Fruit fly (Drosophila melanogaster): ENCODE data around the gene sowi.

- TF ChIP-seq topi (GFP tag; optimal IDR thresholded peaks at IDR 0.05) (no peak), Ets96B (tag; optimal IDR thresholded peaks at IDR 0.05) (no peak)
Measured at dm6 chr3R:6659941-6660340, 32.2 kb upstream of the sowi start, which contains the start of gene agt.

Measured in whole organism, prepupa.